Fruit fly (Drosophila melanogaster) whole organism, embryonic: ENCODE data around the gene Cp110.
A peak's percentile ranks its signal among the peaks of the same experiment; 100 is the strongest.

ENCODE experiments used
- CG15479 ChIP-seq: fragments of 200-800 bp; sonication (Bioruptor generic); optimal IDR thresholded peaks from 3 replicates; lab custom pipeline; 2019; ENCODE audit warnings: missing biosample characterization, mild to moderate bottlenecking, missing genetic modification characterization, moderate library complexity
- CG32767 ChIP-seq: fragments of 200-800 bp; sonication (Bioruptor generic); IDR thresholded peaks from 2 replicates; pipeline ENCODE4 v1.3.6; 2022; ENCODE audit warnings: missing biosample characterization, missing genetic modification characterization
- CG7839 ChIP-seq: fragments of 200-800 bp; sonication (Bioruptor generic); optimal IDR thresholded peaks from 3 replicates; lab custom pipeline; 2018; ENCODE audit warnings: missing biosample characterization, mild to moderate bottlenecking, missing genetic modification characterization, moderate library complexity

- TF ChIP-seq CG7839 (tag; lab: Kevin White, UChicago), result peak; percentile 30
- TF ChIP-seq CG15479, result no peak
- TF ChIP-seq CG32767 (GFP tag; lab: Robert Waterston, UW), result no peak
These were observed 2.6 kb upstream of the Cp110 start for dm6 chrX:22479207-22479820.
